Fruit fly (Drosophila melanogaster): ENCODE data around the gene peg.

dm6 chr3R:20989046-20989445 is 34.9 kb downstream of the peg start:
- no peak for TF ChIP-seq Lpt (GFP tag; optimal IDR thresholded peaks at IDR 0.05)
- no peak for TF ChIP-seq Gug (GFP tag; IDR thresholded peaks at IDR 0.05)
- TF ChIP-seq Sox102F (GFP tag; optimal IDR thresholded peaks at IDR 0.05): no peak
- no peak for TF ChIP-seq Eip93F (GFP tag; optimal IDR thresholded peaks at IDR 0.05)

Data from whole organism, prepupa.